Fruit fly (Drosophila melanogaster) whole organism, embryonic: ENCODE measurements around the gene dpp.
A peak's percentile ranks its signal among the peaks of the same experiment; 100 is the strongest.

ENCODE experiments used
- Bgb ChIP-seq: fragments of 200-800 bp; sonication (Bioruptor generic); IDR thresholded peaks from 2 replicates; pipeline ENCODE4 v1.3.6; 2022; ENCODE audit warnings: missing biosample characterization, missing genetic modification characterization; ENCODE audit not compliant: partially characterized antibody
- BtbVII ChIP-seq: fragments of 200-800 bp; sonication (Bioruptor generic); optimal IDR thresholded peaks from 3 replicates; lab custom pipeline; 2017; ENCODE audit warnings: missing biosample characterization, mild to moderate bottlenecking, missing genetic modification characterization
- CG10321 ChIP-seq: fragments of 200-800 bp; sonication (Bioruptor generic); IDR thresholded peaks from 2 replicates; pipeline ENCODE4 v1.3.6; 2022; ENCODE audit warnings: missing biosample characterization, missing genetic modification characterization
- CG10979 ChIP-seq: fragments of 200-800 bp; sonication (Bioruptor generic); optimal IDR thresholded peaks from 2 replicates; lab custom pipeline; 2018; ENCODE audit warnings: missing biosample characterization, mild to moderate bottlenecking, missing genetic modification characterization, moderate library complexity
- CG15011 ChIP-seq: fragments of 200-800 bp; sonication (Bioruptor generic); optimal IDR thresholded peaks from 3 replicates; lab custom pipeline; 2018; ENCODE audit warnings: missing biosample characterization, mild to moderate bottlenecking, missing genetic modification characterization
- CG15269 ChIP-seq: fragments of 200-800 bp; sonication (Bioruptor generic); optimal IDR thresholded peaks from 2 replicates; lab custom pipeline; 2018; ENCODE audit warnings: missing biosample characterization, mild to moderate bottlenecking, missing genetic modification characterization, moderate library complexity
- CG2129 ChIP-seq: fragments of 200-800 bp; sonication (Bioruptor generic); IDR thresholded peaks from 2 replicates; pipeline ENCODE4 v1.3.6; 2022; ENCODE audit warnings: missing biosample characterization, missing genetic modification characterization; ENCODE audit not compliant: partially characterized antibody
- CG2202 ChIP-seq: fragments of 200-800 bp; sonication (Bioruptor generic); optimal IDR thresholded peaks from 2 replicates; lab custom pipeline; 2018; ENCODE audit warnings: missing biosample characterization, mild to moderate bottlenecking, missing genetic modification characterization
- CG31224 ChIP-seq: fragments of 200-800 bp; sonication (Bioruptor generic); IDR thresholded peaks from 2 replicates; pipeline ENCODE4 v1.3.6; 2022; ENCODE audit warnings: missing biosample characterization, missing genetic modification characterization
- CG33557 ChIP-seq: fragments of 200-800 bp; sonication (Bioruptor generic); optimal IDR thresholded peaks from 2 replicates; lab custom pipeline; 2019; ENCODE audit warnings: missing biosample characterization, mild to moderate bottlenecking, missing genetic modification characterization, moderate library complexity
- CG3847 ChIP-seq: fragments of 200-800 bp; sonication (Bioruptor generic); IDR thresholded peaks from 2 replicates; pipeline ENCODE4 v1.3.6; 2022; ENCODE audit warnings: missing biosample characterization, missing genetic modification characterization
- CG4730 ChIP-seq: fragments of 200-800 bp; sonication (Bioruptor generic); IDR thresholded peaks from 2 replicates; pipeline ENCODE4 v1.3.6; 2022; ENCODE audit warnings: missing biosample characterization, missing genetic modification characterization
- CG6254 ChIP-seq: fragments of 200-800 bp; sonication (Bioruptor generic); optimal IDR thresholded peaks from 3 replicates; lab custom pipeline; 2017; ENCODE audit warnings: mild to moderate bottlenecking, missing biosample characterization, missing genetic modification reagents, missing genetic modification characterization
- CG7745 ChIP-seq: fragments of 200-800 bp; sonication (Bioruptor generic); optimal IDR thresholded peaks from 2 replicates; lab custom pipeline; 2018; ENCODE audit warnings: missing biosample characterization, mild to moderate bottlenecking, missing genetic modification characterization, moderate library complexity
- CG8281 ChIP-seq: fragments of 200-800 bp; sonication (Bioruptor generic); optimal IDR thresholded peaks from 2 replicates; lab custom pipeline; 2018; ENCODE audit warnings: missing biosample characterization, mild to moderate bottlenecking, missing genetic modification characterization, moderate library complexity
- CG8924 ChIP-seq: fragments of 200-800 bp; optimal IDR thresholded peaks from 3 replicates; lab custom pipeline; 2019; ENCODE audit warnings: missing biosample characterization, mild to moderate bottlenecking, missing genetic modification characterization, moderate library complexity
- CG9817 ChIP-seq: fragments of 200-800 bp; sonication (Bioruptor generic); optimal IDR thresholded peaks from 2 replicates; lab custom pipeline; 2018; ENCODE audit warnings: missing biosample characterization, mild to moderate bottlenecking, missing genetic modification characterization, moderate library complexity
- CTCF ChIP-seq: fragments of 200-800 bp; sonication (Bioruptor generic); optimal IDR thresholded peaks from 2 replicates; lab custom pipeline; 2017; ENCODE audit warnings: missing biosample characterization, mild to moderate bottlenecking, missing genetic modification characterization, moderate library complexity
- Chrac-16 ChIP-seq: fragments of 200-800 bp; sonication (Bioruptor generic); optimal IDR thresholded peaks from 3 replicates; lab custom pipeline; 2016; ENCODE audit warnings: missing biosample characterization, missing genetic modification characterization
- CoRest ChIP-seq: fragments of 200-800 bp; sonication (Bioruptor generic); optimal IDR thresholded peaks from 3 replicates; lab custom pipeline; 2018; ENCODE audit warnings: missing biosample characterization, mild to moderate bottlenecking, missing genetic modification characterization, moderate library complexity
- CrebB ChIP-seq: fragments of 200-800 bp; sonication (Bioruptor generic); optimal IDR thresholded peaks from 3 replicates; lab custom pipeline; 2018; ENCODE audit warnings: missing biosample characterization, mild to moderate bottlenecking, missing genetic modification characterization
- Dip3 ChIP-seq: fragments of 200-800 bp; sonication (Bioruptor generic); optimal IDR thresholded peaks from 3 replicates; lab custom pipeline; 2016; ENCODE audit warnings: missing biosample characterization, missing genetic modification characterization
- Dll ChIP-seq: fragments of 200-800 bp; sonication (Bioruptor generic); IDR thresholded peaks from 4 replicates; pipeline ENCODE4 v1.3.6; 2022; ENCODE audit warnings: missing biosample characterization, missing genetic modification characterization; ENCODE audit not compliant: partially characterized antibody
- E2f1 ChIP-seq: fragments of 200-800 bp; sonication (Bioruptor generic); IDR thresholded peaks from 2 replicates; pipeline ENCODE4 v1.3.6; 2022; ENCODE audit warnings: missing biosample characterization, missing genetic modification characterization
- HLH3B ChIP-seq: fragments of 200-800 bp; sonication (Bioruptor generic); IDR thresholded peaks from 2 replicates; pipeline ENCODE4 v1.3.6; 2022; ENCODE audit warnings: missing biosample characterization, missing genetic modification characterization
- HLH54F ChIP-seq: fragments of 200-800 bp; sonication (Bioruptor generic); optimal IDR thresholded peaks from 3 replicates; lab custom pipeline; 2016; ENCODE audit warnings: missing biosample characterization, missing genetic modification characterization
- Hmr ChIP-seq: fragments of 200-800 bp; sonication (Bioruptor generic); optimal IDR thresholded peaks from 3 replicates; lab custom pipeline; 2017; ENCODE audit warnings: mild to moderate bottlenecking, missing biosample characterization, missing genetic modification reagents, missing genetic modification characterization
- Hmx ChIP-seq: fragments of 200-800 bp; sonication (Bioruptor generic); optimal IDR thresholded peaks from 2 replicates; lab custom pipeline; 2016; ENCODE audit warnings: missing biosample characterization, missing genetic modification characterization
- Kr ChIP-seq: fragments of 200-800 bp; sonication (Bioruptor generic); optimal IDR thresholded peaks from 2 replicates; lab custom pipeline; 2017; ENCODE audit warnings: missing biosample characterization, mild to moderate bottlenecking, missing genetic modification characterization
- Meics ChIP-seq: fragments of 200-800 bp; sonication (Bioruptor generic); optimal IDR thresholded peaks from 2 replicates; lab custom pipeline; 2017; ENCODE audit warnings: missing biosample characterization, mild to moderate bottlenecking, missing genetic modification characterization
- Optix ChIP-seq: fragments of 200-800 bp; sonication (Bioruptor generic); IDR thresholded peaks from 3 replicates; pipeline ENCODE4 v1.3.6; 2022; ENCODE audit warnings: missing biosample characterization, missing genetic modification characterization
- Sox100B ChIP-seq: fragments of 200-800 bp; sonication (Bioruptor generic); optimal IDR thresholded peaks from 3 replicates; lab custom pipeline; 2018; ENCODE audit warnings: missing biosample characterization, mild to moderate bottlenecking, missing genetic modification characterization
- Sox102F ChIP-seq: fragments of 200-800 bp; sonication (Bioruptor generic); optimal IDR thresholded peaks from 2 replicates; lab custom pipeline; 2018; ENCODE audit warnings: missing biosample characterization, mild to moderate bottlenecking, missing genetic modification characterization, moderate library complexity
- Spps ChIP-seq: fragments of 200-800 bp; sonication (Bioruptor generic); optimal IDR thresholded peaks from 2 replicates; lab custom pipeline; 2018; ENCODE audit warnings: missing biosample characterization, mild to moderate bottlenecking, missing genetic modification characterization
- Sry-β ChIP-seq: fragments of 200-800 bp; sonication (Bioruptor generic); optimal IDR thresholded peaks from 2 replicates; lab custom pipeline; 2018; ENCODE audit warnings: missing biosample characterization, mild to moderate bottlenecking, missing genetic modification characterization, moderate library complexity
- Xrp1 ChIP-seq: fragments of 200-800 bp; sonication (Bioruptor generic); IDR thresholded peaks from 2 replicates; pipeline ENCODE4 v1.3.6; 2022; ENCODE audit warnings: missing biosample characterization, missing genetic modification characterization
- abd-A ChIP-seq: fragments of 200-800 bp; sonication (Bioruptor generic); optimal IDR thresholded peaks from 3 replicates; lab custom pipeline; 2019; ENCODE audit warnings: missing biosample characterization, mild to moderate bottlenecking, missing genetic modification characterization, moderate library complexity
- cas ChIP-seq: fragments of 200-800 bp; sonication (Bioruptor generic); IDR thresholded peaks from 2 replicates; pipeline ENCODE4 v1.3.6; 2022; ENCODE audit warnings: missing biosample characterization, missing genetic modification characterization
- chif ChIP-seq, 2 experiments: fragments of 200-800 bp; sonication (Bioruptor generic); optimal IDR thresholded peaks; 3 replicates each; lab custom pipeline; 2016; ENCODE audit warnings: missing biosample characterization in 2 of 2, missing genetic modification characterization in 2 of 2
- dan ChIP-seq: fragments of 200-800 bp; sonication (Bioruptor generic); IDR thresholded peaks from 2 replicates; pipeline ENCODE4 v1.3.6; 2022; ENCODE audit warnings: missing biosample characterization, missing genetic modification characterization
- exex ChIP-seq: fragments of 200-800 bp; sonication (Bioruptor generic); optimal IDR thresholded peaks from 4 replicates; lab custom pipeline; 2018; ENCODE audit warnings: missing biosample characterization, mild to moderate bottlenecking, missing genetic modification characterization, moderate library complexity
- gsb-n ChIP-seq: fragments of 200-800 bp; sonication (Bioruptor generic); optimal IDR thresholded peaks from 3 replicates; lab custom pipeline; 2018; ENCODE audit warnings: missing biosample characterization, mild to moderate bottlenecking, missing genetic modification characterization
- her ChIP-seq: fragments of 200-800 bp; sonication (Bioruptor generic); optimal IDR thresholded peaks from 2 replicates; lab custom pipeline; 2016; ENCODE audit warnings: missing biosample characterization, missing genetic modification characterization
- phol ChIP-seq: fragments of 200-800 bp; sonication (Bioruptor generic); optimal IDR thresholded peaks from 3 replicates; lab custom pipeline; 2018; ENCODE audit warnings: missing biosample characterization, mild to moderate bottlenecking, missing genetic modification characterization, moderate library complexity
- pum ChIP-seq: fragments of 200-800 bp; sonication (Bioruptor generic); optimal IDR thresholded peaks from 2 replicates; lab custom pipeline; 2016; ENCODE audit warnings: missing biosample characterization, missing genetic modification characterization
- pzg ChIP-seq: fragments of 200-800 bp; sonication (Bioruptor generic); optimal IDR thresholded peaks from 3 replicates; lab custom pipeline; 2018; ENCODE audit warnings: missing biosample characterization, mild to moderate bottlenecking, missing genetic modification characterization, moderate library complexity
- shn ChIP-seq: fragments of 200-800 bp; sonication (Bioruptor generic); optimal IDR thresholded peaks from 3 replicates; lab custom pipeline; 2016; ENCODE audit warnings: missing biosample characterization, missing genetic modification characterization
- tap ChIP-seq: fragments of 200-800 bp; optimal IDR thresholded peaks from 3 replicates; lab custom pipeline; 2019; ENCODE audit warnings: missing biosample characterization, mild to moderate bottlenecking, missing genetic modification characterization, moderate library complexity
- tio ChIP-seq: fragments of 200-800 bp; sonication (Bioruptor generic); optimal IDR thresholded peaks from 2 replicates; lab custom pipeline; 2017; ENCODE audit warnings: missing biosample characterization, missing genetic modification characterization, inconsistent platforms
- trh ChIP-seq: fragments of 200-800 bp; sonication (Bioruptor generic); optimal IDR thresholded peaks from 2 replicates; lab custom pipeline; 2016; ENCODE audit warnings: missing biosample characterization, missing genetic modification characterization
- zen ChIP-seq: fragments of 200-800 bp; sonication (Bioruptor generic); optimal IDR thresholded peaks from 3 replicates; lab custom pipeline; 2018; ENCODE audit warnings: missing biosample characterization, mild to moderate bottlenecking, missing genetic modification characterization, moderate library complexity

The dpp gene

DNA sequence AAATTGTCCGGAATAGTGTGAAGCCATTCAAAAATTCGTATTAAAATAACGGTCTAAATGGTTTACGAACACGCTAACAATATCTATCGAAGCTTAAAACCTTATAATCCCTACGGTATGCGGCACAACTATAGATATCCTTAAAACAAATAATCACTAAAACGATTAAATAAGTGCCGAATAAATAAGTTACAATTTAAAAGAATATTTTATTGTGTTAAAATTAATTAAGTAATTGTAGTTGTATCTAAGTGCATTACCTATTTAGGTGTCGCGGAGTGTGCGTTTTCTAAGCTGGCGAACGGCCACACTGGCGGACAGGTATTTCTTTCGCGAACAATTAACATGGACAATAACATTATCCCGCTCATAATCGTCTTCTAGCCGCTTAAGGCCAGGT lies 47.4 kb upstream of the dpp start, which contains the start of gene Eogt (continued):
- TF ChIP-seq tio (peak; percentile 88), CrebB (tag; lab: Kevin White, UChicago) (peak; percentile 91), CG2202 (peak; percentile 92), CG33557 (peak; percentile 92), Hmx (GFP tag; lab: Kevin White, UChicago) (peak; percentile 5), shn (GFP tag; lab: Kevin White, UChicago) (peak; percentile 57), HLH3B (GFP tag; lab: Robert Waterston, UW) (peak; percentile 96), HLH54F (peak; percentile 67), pum (GFP tag; lab: Kevin White, UChicago) (peak; percentile 75), E2f1 (peak; percentile 98), CG7745 (tag; lab: Kevin White, UChicago) (no peak), CG8924 (tag; lab: Kevin White, UChicago) (peak; percentile 94), BtbVII (GFP tag; lab: Kevin White, UChicago) (peak; percentile 67), Sox100B (GFP tag; lab: Kevin White, UChicago) (peak; percentile 79), dan (GFP tag; lab: Robert Waterston, UW) (peak; percentile 89), Chrac-16 (peak; percentile 93), Xrp1 (GFP tag; lab: Robert Waterston, UW) (peak; percentile 98), exex (tag; lab: Kevin White, UChicago) (peak; percentile 45), CG2129 (GFP tag; lab: Robert Waterston, UW) (no peak), Kr (GFP tag; lab: Kevin White, UChicago) (no peak), Sox102F (GFP tag; lab: Kevin White, UChicago) (peak; percentile 94), Optix (GFP tag; lab: Robert Waterston, UW) (peak; percentile 93), CG10979 (tag; lab: Kevin White, UChicago) (peak; percentile 92), Meics (GFP tag; lab: Kevin White, UChicago) (peak; percentile 87), CG8281 (peak; percentile 75), CG3847 (peak; percentile 95), cas (GFP tag; lab: Robert Waterston, UW) (peak; percentile 77; the same call in 1 of the 2 replicates), CG31224 (GFP tag; lab: Robert Waterston, UW) (peak; percentile 90), Sry-β (GFP tag; lab: Kevin White, UChicago) (peak; percentile 38), pzg (GFP tag; lab: Kevin White, UChicago) (peak; percentile 47), tap (tag; lab: Kevin White, UChicago) (peak; percentile 84), CoRest (peak; percentile 97), CG4730 (GFP tag; lab: Robert Waterston, UW) (peak; percentile 95), CTCF (peak; percentile 51), abd-A (tag; lab: Kevin White, UChicago) (peak; percentile 76), CG10321 (GFP tag; lab: Robert Waterston, UW) (peak; percentile 80), zen (tag; lab: Kevin White, UChicago) (peak; percentile 96), Dip3 (GFP tag; lab: Kevin White, UChicago) (peak; percentile 70), Bgb (no peak), Hmr (peak; percentile 93), her (GFP tag; lab: Kevin White, UChicago) (no peak), CG15011 (GFP tag; lab: Kevin White, UChicago) (peak; percentile 78), phol (tag; lab: Kevin White, UChicago) (peak; percentile 94), CG9817 (tag; lab: Kevin White, UChicago) (peak; percentile 93), Spps (peak; percentile 85), Dll (GFP tag; lab: Robert Waterston, UW) (no peak), CG6254 (GFP tag; lab: Kevin White, UChicago) (peak; percentile 78), trh (GFP tag; lab: Kevin White, UChicago) (peak; percentile 82), chif (GFP tag; optimal IDR thresholded peaks at IDR 0.05; lab: Kevin White, UChicago) (peak; percentile 69 to 90), gsb-n (tag; lab: Kevin White, UChicago) (peak; percentile 94), CG15269 (tag; lab: Kevin White, UChicago) (peak; percentile 94)
